Worm (Caenorhabditis elegans) whole organism, late embryonic: ENCODE measurements around the gene Y97E10AR.6.

ENCODE experiments used
- ceh-19 ChIP-seq: fragments of 200-800 bp; sonication (Bioruptor generic); optimal IDR thresholded peaks from 2 replicates; lab custom pipeline; 2018; ENCODE audit warnings: mild to moderate bottlenecking, missing genetic modification characterization, missing compliant biosample characterization
- ceh-31 ChIP-seq: sonication (generic microtip); optimal IDR thresholded peaks from 2 replicates; lab custom pipeline; 2016; ENCODE audit warnings: missing genetic modification characterization, missing compliant biosample characterization
- elt-2 ChIP-seq: sonication (generic microtip); optimal IDR thresholded peaks from 2 replicates; lab custom pipeline; 2016; ENCODE audit warnings: missing genetic modification reagents, missing genetic modification characterization, missing compliant biosample characterization
- ets-4 ChIP-seq: sonication (generic microtip); optimal IDR thresholded peaks from 2 replicates; lab custom pipeline; 2016; ENCODE audit warnings: missing genetic modification characterization, missing compliant biosample characterization
- fkh-10 ChIP-seq: fragments of 150-350 bp; optimal IDR thresholded peaks from 2 replicates; lab custom pipeline; 2014; ENCODE audit warnings: missing biosample characterization, missing genetic modification reagents, missing genetic modification characterization
- hlh-8 ChIP-seq: sonication (generic microtip); optimal IDR thresholded peaks from 2 replicates; lab custom pipeline; 2016; ENCODE audit warnings: missing genotype, missing genetic modification characterization, missing compliant biosample characterization
- lim-6 ChIP-seq: sonication (generic microtip); optimal IDR thresholded peaks from 2 replicates; lab custom pipeline; 2016; ENCODE audit warnings: missing genetic modification characterization, missing compliant biosample characterization
- pqm-1 ChIP-seq: sonication (generic microtip); optimal IDR thresholded peaks from 2 replicates; lab custom pipeline; 2016; ENCODE audit warnings: missing genetic modification characterization, missing compliant biosample characterization
- ztf-16 ChIP-seq: sonication (generic microtip); optimal IDR thresholded peaks from 2 replicates; lab custom pipeline; 2017; ENCODE audit warnings: missing genetic modification characterization, missing compliant biosample characterization

DNA sequence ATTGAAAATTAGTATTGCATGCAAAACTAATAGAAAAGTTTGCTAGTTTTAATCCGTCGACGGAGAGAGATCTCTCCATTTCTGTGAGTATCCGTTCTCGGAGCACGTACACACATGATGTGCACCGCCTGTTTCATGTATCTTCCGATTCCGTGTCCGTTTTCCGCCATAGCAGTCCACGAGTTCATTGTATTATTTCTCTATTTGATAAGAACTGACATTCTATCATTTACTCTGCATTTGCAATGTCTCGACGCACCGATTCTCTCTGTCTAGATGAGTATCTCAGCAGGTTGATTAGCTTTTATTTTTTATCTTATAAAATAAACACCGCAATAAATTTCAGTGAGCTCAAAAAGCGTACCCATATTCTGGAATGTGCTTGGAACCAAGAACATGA lies 5.2 kb upstream of the Y97E10AR.6 start:
- TF ChIP-seq hlh-8 (tag; lab: Kevin White, UChicago) (no peak), ets-4 (tag; lab: Kevin White, UChicago) (no peak), fkh-10 (GFP tag; lab: Kevin White, UChicago) (no peak), ztf-16 (tag; lab: Kevin White, UChicago) (no peak), ceh-31 (tag; lab: Kevin White, UChicago) (no peak), ceh-19 (GFP tag; lab: Kevin White, UChicago) (no peak), elt-2 (tag; lab: Kevin White, UChicago) (no peak), lim-6 (no peak), pqm-1 (no peak)
